In the genomic region with DNA sequence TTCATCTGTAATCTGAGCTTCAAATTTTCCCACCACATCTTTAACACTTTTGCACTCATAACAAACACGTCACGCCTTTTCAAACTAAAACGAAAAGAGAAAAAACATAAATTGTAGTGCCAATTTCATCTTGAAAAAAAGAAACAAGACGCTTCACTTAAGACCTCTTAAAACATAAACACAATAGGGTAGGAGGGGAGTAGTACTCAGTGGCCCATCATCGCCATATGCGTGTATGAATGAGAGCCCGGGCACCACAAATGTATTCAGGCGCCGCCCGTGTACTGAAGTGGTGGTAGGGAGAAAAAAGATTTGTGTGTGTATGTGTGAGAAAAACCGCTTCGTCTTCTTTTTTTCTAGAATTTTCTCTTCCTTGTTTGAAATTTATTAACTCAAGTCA, we compare ENCODE assay signal across 3 worm cellular contexts.
TF ChIP-seq lines count a peak whose summit lies in the region.

No protein-coding gene starts in this region.

TF ChIP-seq in whole organism, L1 larva, 84 proteins besides CTCF, POLR2A, EP300 and RAD21:
- TF ChIP-seq lin-14 (GFP tag; optimal IDR thresholded peaks at IDR 0.05; lab: Kevin White, UChicago) (peak; percentile 34), nhr-76 (tag; optimal IDR thresholded peaks at IDR 0.05; lab: Kevin White, UChicago) (no peak), fkh-10 (GFP tag; optimal IDR thresholded peaks at IDR 0.05; lab: Kevin White, UChicago) (peak; percentile 62)

TF ChIP-seq in whole organism, L3 larva, 47 proteins besides CTCF, POLR2A, EP300 and RAD21:
- TF ChIP-seq nhr-11 (tag; optimal IDR thresholded peaks at IDR 0.05; lab: Kevin White, UChicago) (no peak), fkh-10 (GFP tag; optimal IDR thresholded peaks at IDR 0.05; lab: Kevin White, UChicago) (peak; percentile 10), eor-1 (tag; optimal IDR thresholded peaks at IDR 0.05; lab: Kevin White, UChicago) (no peak), fkh-2 (tag; optimal IDR thresholded peaks at IDR 0.05; lab: Kevin White, UChicago) (no peak)

TF ChIP-seq in whole organism, young adult, 124 proteins besides CTCF, POLR2A, EP300 and RAD21:
- TF ChIP-seq lin-40 (tag; optimal IDR thresholded peaks at IDR 0.05; lab: Kevin White, UChicago) (no peak), mxl-1 (tag; optimal IDR thresholded peaks at IDR 0.05; lab: Kevin White, UChicago) (no peak), ceh-27 (GFP tag; optimal IDR thresholded peaks at IDR 0.05; lab: Kevin White, UChicago) (peak; percentile 73), lsy-27 (tag; optimal IDR thresholded peaks at IDR 0.05; lab: Kevin White, UChicago; ENCODE audit: borderline replicate concordance, insufficient read depth) (no peak)
